Worm (Caenorhabditis elegans) whole organism, early embryonic: ENCODE measurements around the gene srj-39.

ENCODE experiments used
- B0310.2 ChIP-seq: sonication (generic microtip); optimal IDR thresholded peaks from 2 replicates; lab custom pipeline; 2016; ENCODE audit warnings: mild to moderate bottlenecking, missing genetic modification characterization, missing compliant biosample characterization
- F13C5.2 ChIP-seq: sonication (generic microtip); optimal IDR thresholded peaks from 2 replicates; lab custom pipeline; 2017; ENCODE audit warnings: mild to moderate bottlenecking, missing genetic modification characterization, inconsistent platforms, missing compliant biosample characterization
- aly-1 ChIP-seq: sonication (generic microtip); optimal IDR thresholded peaks from 2 replicates; lab custom pipeline; 2016; ENCODE audit warnings: missing genetic modification characterization, missing compliant biosample characterization
- ama-1 ChIP-seq: fragments of 150-350 bp; optimal IDR thresholded peaks from 2 replicates; lab custom pipeline; 2014
- ceh-13 ChIP-seq: fragments of 200-800 bp; sonication (Bioruptor generic); optimal IDR thresholded peaks from 2 replicates; lab custom pipeline; 2018; ENCODE audit warnings: mild to moderate bottlenecking, missing genetic modification characterization, missing compliant biosample characterization
- ceh-36 ChIP-seq: sonication (generic microtip); optimal IDR thresholded peaks from 2 replicates; lab custom pipeline; 2016; ENCODE audit warnings: missing genetic modification characterization, inconsistent platforms, missing compliant biosample characterization
- ets-7 ChIP-seq: sonication (generic microtip); optimal IDR thresholded peaks from 2 replicates; lab custom pipeline; 2016; ENCODE audit warnings: missing genotype, missing genetic modification characterization, missing compliant biosample characterization
- flt-1 ChIP-seq: fragments of 200-800 bp; sonication (Bioruptor generic); IDR thresholded peaks from 2 replicates; pipeline ENCODE4 v1.3.6; 2022; ENCODE audit warnings: missing genetic modification characterization, missing compliant biosample characterization
- hmbx-1 ChIP-seq: sonication (generic microtip); optimal IDR thresholded peaks from 2 replicates; lab custom pipeline; 2016; ENCODE audit warnings: mild to moderate bottlenecking, missing genetic modification characterization, missing compliant biosample characterization
- hmg-4 ChIP-seq: fragments of 200-800 bp; sonication (Bioruptor generic); optimal IDR thresholded peaks from 2 replicates; lab custom pipeline; 2018; ENCODE audit warnings: mild to moderate bottlenecking, missing genetic modification characterization, missing compliant biosample characterization
- hnd-1 ChIP-seq: sonication (generic microtip); optimal IDR thresholded peaks from 2 replicates; lab custom pipeline; 2016; ENCODE audit warnings: missing genetic modification characterization, missing compliant biosample characterization
- pes-1 ChIP-seq: fragments of 200-800 bp; sonication (Bioruptor generic); IDR thresholded peaks from 2 replicates; pipeline ENCODE4 v1.3.6; 2022; ENCODE audit warnings: missing genetic modification reagents, missing genetic modification characterization, missing compliant biosample characterization
- scrt-1 ChIP-seq: fragments of 200-800 bp; sonication (Bioruptor generic); IDR thresholded peaks from 2 replicates; pipeline ENCODE4 v1.3.6; 2022; ENCODE audit warnings: missing genetic modification characterization, missing compliant biosample characterization
- sea-1 ChIP-seq: fragments of 200-800 bp; sonication (Bioruptor generic); conservative IDR thresholded peaks from 2 replicates; pipeline ENCODE4 v1.3.6; 2022; ENCODE audit warnings: missing genetic modification characterization, missing compliant biosample characterization
- tbx-11 ChIP-seq: fragments of 200-800 bp; sonication (Bioruptor generic); IDR thresholded peaks from 2 replicates; pipeline ENCODE4 v1.3.6; 2022; ENCODE audit warnings: missing genetic modification characterization, missing compliant biosample characterization
- tbx-37 ChIP-seq: fragments of 200-800 bp; sonication (Bioruptor generic); conservative IDR thresholded peaks from 2 replicates; pipeline ENCODE4 v1.3.6; 2022; ENCODE audit warnings: missing genetic modification reagents, missing genetic modification characterization, missing compliant biosample characterization
- tra-4 ChIP-seq: sonication (generic microtip); optimal IDR thresholded peaks from 2 replicates; lab custom pipeline; 2017; ENCODE audit warnings: missing genetic modification characterization, missing compliant biosample characterization

Gene srj-39

ce11 chrV:4118332-4118731 is 13.9 kb downstream of the srj-39 start, which contains the start of gene T05B4.9:
TSS of gene T05B4.9 (minus strand) at chrV:4118432.
- TF ChIP-seq tra-4 (tag; lab: Kevin White, UChicago) (no peak), F13C5.2 (tag; lab: Kevin White, UChicago) (no peak), aly-1 (no peak), pes-1 (GFP tag; lab: Robert Waterston, UW) (no peak), ceh-13 (GFP tag; lab: Kevin White, UChicago) (no peak), sea-1 (GFP tag; lab: Robert Waterston, UW) (no peak), ceh-36 (no peak), tbx-11 (GFP tag; lab: Robert Waterston, UW) (no peak), B0310.2 (tag; lab: Kevin White, UChicago) (no peak), flt-1 (GFP tag; lab: Robert Waterston, UW) (no peak)

- no peak for TF ChIP-seq hmbx-1 (tag; lab: Kevin White, UChicago)
- no peak for TF ChIP-seq hmg-4 (GFP tag; lab: Kevin White, UChicago)
- TF ChIP-seq F13C5.2 (tag; lab: Kevin White, UChicago): no peak
- TF ChIP-seq sea-1 (GFP tag; lab: Robert Waterston, UW): no peak
- no peak for TF ChIP-seq tbx-11 (GFP tag; lab: Robert Waterston, UW)
- no peak for TF ChIP-seq tra-4 (tag; lab: Kevin White, UChicago)
- no peak for TF ChIP-seq hnd-1
- no peak for TF ChIP-seq tbx-37 (GFP tag; lab: Robert Waterston, UW)
- no peak for TF ChIP-seq ceh-36
Observed at ce11 chrV:4120629-4121028, 16.2 kb downstream of the srj-39 start, which contains the start of gene T05B4.10. TSS of gene T05B4.10 (minus strand) at chrV:4120729.

ce11 chrV:4122415-4122814 is 18.0 kb downstream of the srj-39 start, which contains the start of gene phat-5:
TSS of gene phat-5 (minus strand) at chrV:4122515.
- TF ChIP-seq tbx-37 (GFP tag; lab: Robert Waterston, UW): no peak
- no peak for TF ChIP-seq hnd-1
- no peak for TF ChIP-seq tbx-11 (GFP tag; lab: Robert Waterston, UW)

- TF ChIP-seq tbx-11 (GFP tag; lab: Robert Waterston, UW): no peak
- TF ChIP-seq hmbx-1 (tag; lab: Kevin White, UChicago): no peak
Observed at ce11 chrV:4125552-4126084, 21.2 kb downstream of the srj-39 start, which contains the start of gene T05B4.12. TSS of gene T05B4.12 (minus strand) at chrV:4126034.

- TF ChIP-seq scrt-1 (GFP tag; lab: Robert Waterston, UW): no peak
- no peak for TF ChIP-seq sea-1 (GFP tag; lab: Robert Waterston, UW)
- no peak for TF ChIP-seq aly-1
- no peak for TF ChIP-seq ets-7
Observed at ce11 chrV:4127435-4127834, 23.0 kb downstream of the srj-39 start, which contains the start of gene T05B4.13. TSS of gene T05B4.13 (minus strand) at chrV:4127535.

- TF ChIP-seq pes-1 (GFP tag; lab: Robert Waterston, UW) (no peak), flt-1 (GFP tag; lab: Robert Waterston, UW) (no peak), F13C5.2 (tag; lab: Kevin White, UChicago) (no peak), scrt-1 (GFP tag; lab: Robert Waterston, UW) (no peak), hnd-1 (no peak), tbx-11 (GFP tag; lab: Robert Waterston, UW) (no peak), hmg-4 (GFP tag; lab: Kevin White, UChicago) (no peak), ceh-36 (no peak), tbx-37 (GFP tag; lab: Robert Waterston, UW) (no peak), hmbx-1 (tag; lab: Kevin White, UChicago) (no peak), aly-1 (no peak), sea-1 (GFP tag; lab: Robert Waterston, UW) (no peak), ceh-13 (GFP tag; lab: Kevin White, UChicago) (no peak), ets-7 (no peak)
Observed at ce11 chrV:4129604-4130003, 25.2 kb downstream of the srj-39 start, which contains the start of gene phat-4. TSS of gene phat-4 (plus strand) at chrV:4129904.

ce11 chrV:4131471-4131939 is 27.1 kb downstream of the srj-39 start, which contains the start of gene nhr-57:
TSS of gene nhr-57 (plus strand) at chrV:4131889.
- TF ChIP-seq hnd-1: no peak
- no peak for TF ChIP-seq ceh-36
- no peak for TF ChIP-seq ama-1 (lab: Kevin White, UChicago)

ce11 chrV:4134728-4135127 is 30.3 kb downstream of the srj-39 start, which contains the start of gene lgc-1:
TSS of gene lgc-1 (plus strand) at chrV:4135028.
- TF ChIP-seq ama-1 (lab: Kevin White, UChicago) (no peak), F13C5.2 (tag; lab: Kevin White, UChicago) (no peak), ets-7 (no peak), B0310.2 (tag; lab: Kevin White, UChicago) (no peak), scrt-1 (GFP tag; lab: Robert Waterston, UW) (no peak), tbx-37 (GFP tag; lab: Robert Waterston, UW) (no peak), aly-1 (no peak), ceh-36 (no peak), pes-1 (GFP tag; lab: Robert Waterston, UW) (no peak), tra-4 (tag; lab: Kevin White, UChicago) (no peak), hmg-4 (GFP tag; lab: Kevin White, UChicago) (no peak), hmbx-1 (tag; lab: Kevin White, UChicago) (no peak)
